Worm (Caenorhabditis elegans): ENCODE measurements around the gene adm-4.
A peak's percentile ranks its signal among the peaks of the same experiment; 100 is the strongest.

adm-4 gene

DNA sequence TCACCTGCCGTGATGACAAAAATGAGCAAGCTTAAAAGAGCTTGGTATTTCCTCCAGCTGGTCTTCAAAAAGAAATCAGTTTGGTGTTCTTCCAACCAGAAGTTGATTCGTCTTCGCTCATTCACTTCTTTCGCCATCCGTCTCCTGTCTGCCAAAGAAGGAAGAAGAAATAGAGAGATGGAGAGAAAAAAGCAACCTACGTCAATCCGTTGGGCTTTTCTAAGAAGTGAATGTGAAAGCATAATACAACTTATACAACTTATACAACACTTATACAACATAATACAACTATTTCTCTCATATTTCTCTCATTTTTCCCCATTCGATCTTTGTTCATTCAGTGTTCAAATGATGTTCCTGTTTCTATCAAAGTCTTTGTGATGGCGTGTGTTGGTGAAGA lies 12.9 kb upstream of the adm-4 start:
- no peak for TF ChIP-seq drap-1 (GFP tag; optimal IDR thresholded peaks at IDR 0.05)
- TF ChIP-seq unc-120 (tag; optimal IDR thresholded peaks at IDR 0.05; ENCODE audit: poor library complexity, severe bottlenecking): no peak
- no peak for TF ChIP-seq nhr-237 (tag; optimal IDR thresholded peaks at IDR 0.05)

DNA sequence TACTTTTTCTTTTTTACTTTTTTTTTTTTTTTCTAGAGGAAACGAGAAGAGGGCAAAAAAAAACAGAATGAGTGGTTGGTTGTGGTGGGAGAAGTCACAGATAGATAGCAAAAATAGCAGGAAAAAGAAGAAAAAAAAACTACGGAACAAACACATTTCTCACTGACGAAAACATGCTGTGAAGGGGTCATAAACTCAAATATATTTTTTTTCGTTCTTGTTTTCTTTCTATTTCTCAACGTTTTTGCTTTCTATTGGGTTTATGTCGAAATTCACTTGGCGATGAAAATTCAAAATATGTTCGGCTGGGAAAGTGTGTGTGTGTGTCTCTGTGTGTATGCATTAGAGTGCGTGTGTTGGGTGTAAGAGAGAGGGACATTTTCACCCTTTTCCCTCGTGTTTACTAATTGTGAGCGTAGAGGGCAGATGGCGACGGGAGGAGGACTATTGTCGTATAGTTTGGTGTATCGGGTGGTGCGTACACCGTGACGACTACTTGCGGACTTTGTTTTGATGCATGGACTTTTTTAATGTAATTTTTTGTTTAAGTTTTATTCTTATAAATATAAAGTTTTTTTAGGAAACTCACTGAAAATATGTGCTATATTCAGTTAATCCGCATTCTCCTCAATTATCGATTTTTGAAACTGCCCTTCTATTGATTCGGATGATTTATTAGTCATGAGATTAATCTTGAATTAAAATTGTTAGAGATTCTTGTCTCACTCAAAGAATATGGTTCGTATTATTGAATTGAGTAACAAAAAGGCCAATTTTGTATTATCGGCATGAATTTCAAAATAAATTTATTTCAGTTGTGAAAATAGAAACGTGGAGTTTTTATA lies 11.5 kb upstream of the adm-4 start:
- TF ChIP-seq hlh-1 (tag; optimal IDR thresholded peaks at IDR 0.05): peak; percentile 64
- no peak for TF ChIP-seq ceh-83 (GFP tag; optimal IDR thresholded peaks at IDR 0.05)
- peak; percentile 46 for TF ChIP-seq unc-120 (tag; optimal IDR thresholded peaks at IDR 0.05; ENCODE audit: poor library complexity, severe bottlenecking)
- no peak for TF ChIP-seq sem-2 (GFP tag; optimal IDR thresholded peaks at IDR 0.05)
- no peak for TF ChIP-seq blmp-1 (tag; optimal IDR thresholded peaks at IDR 0.05)
- TF ChIP-seq lin-13 (tag; optimal IDR thresholded peaks at IDR 0.05): peak; percentile 69
- TF ChIP-seq ceh-43 (GFP tag; optimal IDR thresholded peaks at IDR 0.05): peak; percentile 56
- peak; percentile 29 for TF ChIP-seq sptf-1 (tag; optimal IDR thresholded peaks at IDR 0.05)
- TF ChIP-seq unc-62 (GFP tag; optimal IDR thresholded peaks at IDR 0.05): no peak
- TF ChIP-seq elt-3 (tag; optimal IDR thresholded peaks at IDR 0.05): no peak
- no peak for TF ChIP-seq flh-1 (GFP tag; optimal IDR thresholded peaks at IDR 0.05)
- TF ChIP-seq nhr-76 (tag; optimal IDR thresholded peaks at IDR 0.05): no peak
- no peak for TF ChIP-seq nhr-12 (tag; optimal IDR thresholded peaks at IDR 0.05)
- TF ChIP-seq drap-1 (GFP tag; optimal IDR thresholded peaks at IDR 0.05): peak; percentile 42
- TF ChIP-seq mab-5 (tag; optimal IDR thresholded peaks at IDR 0.05): no peak
- TF ChIP-seq tbx-8 (GFP tag; optimal IDR thresholded peaks at IDR 0.05): no peak
- TF ChIP-seq unc-39 (tag; optimal IDR thresholded peaks at IDR 0.05): no peak
- TF ChIP-seq ham-2 (GFP tag; optimal IDR thresholded peaks at IDR 0.05): no peak
- TF ChIP-seq M03D4.4 (tag; optimal IDR thresholded peaks at IDR 0.05): peak; percentile 58
- TF ChIP-seq bed-3 (GFP tag; optimal IDR thresholded peaks at IDR 0.05): no peak
- peak; percentile 24 for TF ChIP-seq mls-2 (tag; optimal IDR thresholded peaks at IDR 0.05)
- no peak for TF ChIP-seq nhr-237 (tag; optimal IDR thresholded peaks at IDR 0.05)
- no peak for TF ChIP-seq ztf-11 (tag; optimal IDR thresholded peaks at IDR 0.05)
- peak; percentile 47 for TF ChIP-seq lsy-2 (tag; optimal IDR thresholded peaks at IDR 0.05)
- TF ChIP-seq lin-32 (GFP tag; optimal IDR thresholded peaks at IDR 0.05): peak; percentile 60
- no peak for TF ChIP-seq nhr-28 (tag; optimal IDR thresholded peaks at IDR 0.05)
- TF ChIP-seq cnd-1 (tag; optimal IDR thresholded peaks at IDR 0.05): peak; percentile 81
- TF ChIP-seq snpc-4 (tag; optimal IDR thresholded peaks at IDR 0.05): no peak
- TF ChIP-seq pha-4 (tag; optimal IDR thresholded peaks at IDR 0.05): peak; percentile 89
- peak; percentile 38 for TF ChIP-seq ceh-39 (tag; optimal IDR thresholded peaks at IDR 0.05)
- TF ChIP-seq zip-8 (tag; optimal IDR thresholded peaks at IDR 0.05): no peak
- TF ChIP-seq nhr-2 (tag; optimal IDR thresholded peaks at IDR 0.05): no peak
- peak; percentile 66 for TF ChIP-seq ces-1 (GFP tag; optimal IDR thresholded peaks at IDR 0.05)
- no peak for TF ChIP-seq elt-1 (tag; optimal IDR thresholded peaks at IDR 0.05; ENCODE audit: borderline replicate concordance, insufficient read depth)
- TF ChIP-seq mep-1 (tag; optimal IDR thresholded peaks at IDR 0.05): peak; percentile 68

ce11 chrX:7808388-7808787 lies 10.3 kb upstream of the adm-4 start:
- TF ChIP-seq lin-32 (GFP tag; optimal IDR thresholded peaks at IDR 0.05): no peak
- TF ChIP-seq ces-1 (GFP tag; optimal IDR thresholded peaks at IDR 0.05): no peak

ce11 chrX:7800370-7800769 lies 2.3 kb upstream of the adm-4 start:
- TF ChIP-seq mab-5 (tag; optimal IDR thresholded peaks at IDR 0.05) (no peak), unc-62 (GFP tag; optimal IDR thresholded peaks at IDR 0.05) (no peak), bed-3 (GFP tag; optimal IDR thresholded peaks at IDR 0.05) (no peak), nhr-12 (tag; optimal IDR thresholded peaks at IDR 0.05) (no peak), mep-1 (tag; optimal IDR thresholded peaks at IDR 0.05) (no peak), lsy-2 (tag; optimal IDR thresholded peaks at IDR 0.05) (no peak), ceh-39 (tag; optimal IDR thresholded peaks at IDR 0.05) (no peak), cnd-1 (tag; optimal IDR thresholded peaks at IDR 0.05) (no peak), M03D4.4 (tag; optimal IDR thresholded peaks at IDR 0.05) (no peak), hlh-1 (tag; optimal IDR thresholded peaks at IDR 0.05) (no peak), unc-39 (tag; optimal IDR thresholded peaks at IDR 0.05) (no peak), nhr-76 (tag; optimal IDR thresholded peaks at IDR 0.05) (no peak)

Measured in whole organism, mixed stage, embryonic.